Worm (Caenorhabditis elegans) whole organism, L4/young adult: ENCODE data around the gene F17E9.2.

Source experiments
- W03F9.2 ChIP-seq: fragments of 150-350 bp; optimal IDR thresholded peaks from 2 replicates; lab custom pipeline; 2014; ENCODE audit warnings: missing biosample characterization, missing genetic modification characterization
- dao-5 ChIP-seq: sonication (generic microtip); optimal IDR thresholded peaks from 2 replicates; lab custom pipeline; 2016; ENCODE audit warnings: missing genotype, missing genetic modification characterization, moderate library complexity, missing compliant biosample characterization
- him-1 ChIP-seq: sonication (generic microtip); optimal IDR thresholded peaks from 2 replicates; lab custom pipeline; 2016; ENCODE audit warnings: missing genotype, missing genetic modification reagents, missing genetic modification characterization, missing compliant biosample characterization

The F17E9.2 gene

ce11 chrIV:8355592-8355991 is at the start of gene F17E9.2, which contains the start of gene col-116:
F17E9.2 (plus strand) TSS chrIV:8355892.
col-116 (plus strand) TSS chrIV:8355906.
- no peak for TF ChIP-seq dao-5
- TF ChIP-seq him-1, result no peak
- TF ChIP-seq W03F9.2 (tag; lab: Kevin White, UChicago), result no peak

- TF ChIP-seq W03F9.2 (tag; lab: Kevin White, UChicago) (no peak), dao-5 (no peak), him-1 (no peak)
These were observed 48.3 kb upstream of the F17E9.2 start for ce11 chrIV:8307408-8307807.

ce11 chrIV:8312105-8312504 is 43.6 kb upstream of the F17E9.2 start:
- no peak for TF ChIP-seq W03F9.2 (tag; lab: Kevin White, UChicago)
- no peak for TF ChIP-seq him-1
- no peak for TF ChIP-seq dao-5

ce11 chrIV:8312846-8313245 is 42.8 kb upstream of the F17E9.2 start, which contains the start of gene F35H10.10:
F35H10.10 (minus strand) TSS chrIV:8312946.
- TF ChIP-seq dao-5, result no peak
- TF ChIP-seq him-1, result no peak
- TF ChIP-seq W03F9.2 (tag; lab: Kevin White, UChicago), result no peak

- TF ChIP-seq dao-5, result no peak
- TF ChIP-seq him-1, result no peak
- no peak for TF ChIP-seq W03F9.2 (tag; lab: Kevin White, UChicago)
These were observed 37.9 kb upstream of the F17E9.2 start for ce11 chrIV:8317800-8318199.

- no peak for TF ChIP-seq W03F9.2 (tag; lab: Kevin White, UChicago)
- TF ChIP-seq dao-5, result no peak
- TF ChIP-seq him-1, result no peak
These were observed 36.9 kb upstream of the F17E9.2 start for ce11 chrIV:8318799-8319198.

- TF ChIP-seq dao-5 (no peak), W03F9.2 (tag; lab: Kevin White, UChicago) (no peak), him-1 (no peak)
These were observed 30.0 kb upstream of the F17E9.2 start, which contains the start of gene F35H10.3 for ce11 chrIV:8325667-8326066. F35H10.3 (plus strand) TSS chrIV:8325967.

ce11 chrIV:8328913-8329312 is 26.8 kb upstream of the F17E9.2 start, which contains the start of gene F35H10.2:
F35H10.2 (plus strand) TSS chrIV:8329213.
- TF ChIP-seq him-1 (no peak), W03F9.2 (tag; lab: Kevin White, UChicago) (no peak)

ce11 chrIV:8332526-8332925 is 23.2 kb upstream of the F17E9.2 start, which contains the start of gene lys-10:
lys-10 (plus strand) TSS chrIV:8332826.
- no peak for TF ChIP-seq dao-5
- no peak for TF ChIP-seq W03F9.2 (tag; lab: Kevin White, UChicago)
- TF ChIP-seq him-1, result no peak

- TF ChIP-seq W03F9.2 (tag; lab: Kevin White, UChicago) (no peak), dao-5 (no peak), him-1 (no peak)
These were observed 22.7 kb upstream of the F17E9.2 start for ce11 chrIV:8333034-8333433.

- TF ChIP-seq W03F9.2 (tag; lab: Kevin White, UChicago) (no peak), dao-5 (no peak), him-1 (no peak)
These were observed 22.1 kb upstream of the F17E9.2 start for ce11 chrIV:8333554-8333953.

ce11 chrIV:8333954-8333987 is 21.9 kb upstream of the F17E9.2 start, which contains the start of gene his-31:
his-31 (minus strand) TSS chrIV:8333983.
- TF ChIP-seq him-1 (no peak), dao-5 (no peak), W03F9.2 (tag; lab: Kevin White, UChicago) (no peak)

- TF ChIP-seq W03F9.2 (tag; lab: Kevin White, UChicago), result no peak
- no peak for TF ChIP-seq dao-5
- no peak for TF ChIP-seq him-1
These were observed 21.5 kb upstream of the F17E9.2 start, which contains the start of gene his-32 for ce11 chrIV:8333988-8334863. his-32 (plus strand) TSS chrIV:8334305.

ce11 chrIV:8339636-8340035 is 16.1 kb upstream of the F17E9.2 start, which contains the start of gene lgc-6:
lgc-6 (plus strand) TSS chrIV:8339936.
- no peak for TF ChIP-seq dao-5
- no peak for TF ChIP-seq W03F9.2 (tag; lab: Kevin White, UChicago)
- TF ChIP-seq him-1, result no peak

ce11 chrIV:8342385-8342784 is 13.3 kb upstream of the F17E9.2 start, which contains the start of gene lgc-5:
lgc-5 (plus strand) TSS chrIV:8342685.
- TF ChIP-seq W03F9.2 (tag; lab: Kevin White, UChicago), result no peak
- no peak for TF ChIP-seq him-1
- no peak for TF ChIP-seq dao-5

- TF ChIP-seq W03F9.2 (tag; lab: Kevin White, UChicago), result no peak
These were observed 10.2 kb upstream of the F17E9.2 start, which contains the start of gene F17E9.5 for ce11 chrIV:8345518-8345917. F17E9.5 (plus strand) TSS chrIV:8345818.
